Worm (Caenorhabditis elegans) whole organism, mixed stage, embryonic: ENCODE data around the gene Y22D7AL.16.
A peak's percentile ranks its signal among the peaks of the same experiment; 100 is the strongest.

ENCODE experiments used
- M03D4.4 ChIP-seq: sonication (generic microtip); optimal IDR thresholded peaks from 2 replicates; lab custom pipeline; 2017; ENCODE audit warnings: mild to moderate bottlenecking, missing genetic modification characterization, missing compliant biosample characterization
- blmp-1 ChIP-seq: fragments of 150-350 bp; optimal IDR thresholded peaks from 2 replicates; lab custom pipeline; 2014; ENCODE audit warnings: missing biosample characterization, missing genetic modification characterization
- ceh-39 ChIP-seq: fragments of 150-350 bp; optimal IDR thresholded peaks from 2 replicates; lab custom pipeline; 2014; ENCODE audit warnings: missing biosample characterization, missing genetic modification characterization
- ceh-43 ChIP-seq: fragments of 200-800 bp; sonication (Bioruptor generic); optimal IDR thresholded peaks from 2 replicates; lab custom pipeline; 2018; ENCODE audit warnings: mild to moderate bottlenecking, missing genetic modification characterization, moderate library complexity, missing compliant biosample characterization
- ceh-83 ChIP-seq: fragments of 200-800 bp; sonication (Bioruptor generic); optimal IDR thresholded peaks from 2 replicates; lab custom pipeline; 2018; ENCODE audit warnings: mild to moderate bottlenecking, missing genetic modification characterization, missing compliant biosample characterization
- ces-1 ChIP-seq: fragments of 150-350 bp; optimal IDR thresholded peaks from 2 replicates; lab custom pipeline; 2014; ENCODE audit warnings: missing biosample characterization, missing genetic modification reagents, missing genetic modification characterization
- cnd-1 ChIP-seq: fragments of 200-800 bp; sonication (Bioruptor generic); optimal IDR thresholded peaks from 2 replicates; lab custom pipeline; 2018; ENCODE audit warnings: mild to moderate bottlenecking, missing genetic modification characterization, missing compliant biosample characterization
- drap-1 ChIP-seq: fragments of 200-800 bp; sonication (Bioruptor generic); optimal IDR thresholded peaks from 3 replicates; lab custom pipeline; 2018; ENCODE audit warnings: mild to moderate bottlenecking, missing genetic modification characterization, missing compliant biosample characterization
- elt-1 ChIP-seq: sonication (generic microtip); optimal IDR thresholded peaks from 2 replicates; lab custom pipeline; 2017; ENCODE audit warnings: missing genetic modification characterization, mild to moderate bottlenecking, missing compliant biosample characterization, antibody characterized with exemption, moderate library complexity, borderline replicate concordance; ENCODE audit not compliant: insufficient read depth
- elt-3 ChIP-seq: fragments of 150-350 bp; optimal IDR thresholded peaks from 2 replicates; lab custom pipeline; 2014; ENCODE audit warnings: missing biosample characterization, missing genetic modification characterization
- flh-1 ChIP-seq: fragments of 200-800 bp; sonication (Bioruptor generic); optimal IDR thresholded peaks from 2 replicates; lab custom pipeline; 2018; ENCODE audit warnings: mild to moderate bottlenecking, missing genetic modification characterization, moderate library complexity, missing compliant biosample characterization
- ham-2 ChIP-seq: fragments of 200-800 bp; sonication (Bioruptor generic); optimal IDR thresholded peaks from 2 replicates; lab custom pipeline; 2018; ENCODE audit warnings: mild to moderate bottlenecking, missing genetic modification characterization, missing compliant biosample characterization
- hlh-1 ChIP-seq: fragments of 150-350 bp; optimal IDR thresholded peaks from 2 replicates; lab custom pipeline; 2014; ENCODE audit warnings: missing biosample characterization, missing genetic modification reagents, missing genetic modification characterization
- lin-13 ChIP-seq: fragments of 150-350 bp; optimal IDR thresholded peaks from 2 replicates; lab custom pipeline; 2014; ENCODE audit warnings: missing biosample characterization, missing genetic modification characterization
- lin-32 ChIP-seq: fragments of 200-800 bp; sonication (Bioruptor generic); optimal IDR thresholded peaks from 2 replicates; lab custom pipeline; 2018; ENCODE audit warnings: mild to moderate bottlenecking, missing genetic modification characterization, missing compliant biosample characterization
- lsy-2 ChIP-seq: fragments of 150-350 bp; optimal IDR thresholded peaks from 2 replicates; lab custom pipeline; 2014; ENCODE audit warnings: missing biosample characterization, missing genetic modification characterization
- mab-5 ChIP-seq: fragments of 150-350 bp; optimal IDR thresholded peaks from 2 replicates; lab custom pipeline; 2014; ENCODE audit warnings: missing biosample characterization, missing genetic modification characterization
- mep-1 ChIP-seq: fragments of 150-350 bp; optimal IDR thresholded peaks from 2 replicates; lab custom pipeline; 2017; ENCODE audit warnings: missing biosample characterization, missing genetic modification reagents, missing genetic modification characterization, inconsistent platforms
- mls-2 ChIP-seq: sonication (generic microtip); optimal IDR thresholded peaks from 2 replicates; lab custom pipeline; 2016; ENCODE audit warnings: mild to moderate bottlenecking, missing genetic modification characterization, moderate library complexity, missing compliant biosample characterization
- nhr-12 ChIP-seq: fragments of 150-350 bp; optimal IDR thresholded peaks from 2 replicates; lab custom pipeline; 2014; ENCODE audit warnings: missing biosample characterization, missing genetic modification characterization
- nhr-2 ChIP-seq: fragments of 150-350 bp; optimal IDR thresholded peaks from 2 replicates; lab custom pipeline; 2014; ENCODE audit warnings: missing biosample characterization, missing genetic modification characterization
- nhr-237 ChIP-seq: fragments of 150-350 bp; optimal IDR thresholded peaks from 2 replicates; lab custom pipeline; 2014; ENCODE audit warnings: missing biosample characterization, missing genetic modification characterization
- nhr-28 ChIP-seq: fragments of 150-350 bp; optimal IDR thresholded peaks from 2 replicates; lab custom pipeline; 2014; ENCODE audit warnings: missing biosample characterization, missing genetic modification characterization
- pha-4 ChIP-seq: fragments of 150-350 bp; optimal IDR thresholded peaks from 2 replicates; lab custom pipeline; 2018; ENCODE audit warnings: missing biosample characterization, missing genetic modification reagents, missing genetic modification characterization
- sem-2 ChIP-seq: fragments of 200-800 bp; sonication (Bioruptor generic); optimal IDR thresholded peaks from 2 replicates; lab custom pipeline; 2018; ENCODE audit warnings: mild to moderate bottlenecking, missing genetic modification characterization, missing compliant biosample characterization
- sptf-1 ChIP-seq: sonication (generic microtip); optimal IDR thresholded peaks from 2 replicates; lab custom pipeline; 2017; ENCODE audit warnings: mild to moderate bottlenecking, missing genetic modification characterization, moderate library complexity, missing compliant biosample characterization
- tbx-8 ChIP-seq: fragments of 200-800 bp; sonication (Bioruptor generic); optimal IDR thresholded peaks from 2 replicates; lab custom pipeline; 2018; ENCODE audit warnings: mild to moderate bottlenecking, missing genetic modification characterization, moderate library complexity, missing compliant biosample characterization
- unc-120 ChIP-seq: sonication (generic microtip); optimal IDR thresholded peaks from 2 replicates; lab custom pipeline; 2017; ENCODE audit warnings: missing genetic modification characterization, missing compliant biosample characterization; ENCODE audit not compliant: poor library complexity, severe bottlenecking
- unc-39 ChIP-seq: fragments of 150-350 bp; optimal IDR thresholded peaks from 2 replicates; lab custom pipeline; 2014; ENCODE audit warnings: missing biosample characterization, missing genetic modification characterization
- zip-8 ChIP-seq: fragments of 150-350 bp; optimal IDR thresholded peaks from 2 replicates; lab custom pipeline; 2014; ENCODE audit warnings: missing biosample characterization, missing genetic modification characterization
- ztf-11 ChIP-seq: fragments of 150-350 bp; optimal IDR thresholded peaks from 2 replicates; lab custom pipeline; 2014; ENCODE audit warnings: missing biosample characterization, missing genetic modification characterization

Gene Y22D7AL.16

ce11 chrIII:1664761-1665266, at the start of gene Y22D7AL.16:
TSS of gene Y22D7AL.16 (minus strand) at chrIII:1665216.
- TF ChIP-seq lin-13 (tag; lab: Kevin White, UChicago) (no peak), sem-2 (no peak), pha-4 (tag; lab: Kevin White, UChicago) (no peak), unc-120 (no peak), blmp-1 (tag; lab: Kevin White, UChicago) (no peak), M03D4.4 (tag; lab: Kevin White, UChicago) (no peak), unc-39 (tag; lab: Kevin White, UChicago) (no peak), mep-1 (tag; lab: Kevin White, UChicago) (no peak), elt-3 (no peak)

- TF ChIP-seq lin-32 (no peak), sem-2 (no peak), nhr-237 (tag; lab: Kevin White, UChicago) (no peak), pha-4 (tag; lab: Kevin White, UChicago) (no peak), ceh-39 (tag; lab: Kevin White, UChicago) (no peak), nhr-2 (no peak)
Measured at ce11 chrIII:1713991-1714611, 49.1 kb upstream of the Y22D7AL.16 start.

- TF ChIP-seq blmp-1 (tag; lab: Kevin White, UChicago) = no peak
- TF ChIP-seq pha-4 (tag; lab: Kevin White, UChicago) = no peak
- TF ChIP-seq sptf-1 = no peak
- no peak for TF ChIP-seq nhr-28 (tag; lab: Kevin White, UChicago)
- no peak for TF ChIP-seq nhr-2
- TF ChIP-seq unc-39 (tag; lab: Kevin White, UChicago) = no peak
- TF ChIP-seq mls-2 = no peak
- no peak for TF ChIP-seq ztf-11 (tag; lab: Kevin White, UChicago)
- no peak for TF ChIP-seq lin-13 (tag; lab: Kevin White, UChicago)
- no peak for TF ChIP-seq ces-1 (GFP tag; lab: Kevin White, UChicago)
- no peak for TF ChIP-seq mab-5 (tag; lab: Kevin White, UChicago)
- no peak for TF ChIP-seq drap-1 (GFP tag; lab: Kevin White, UChicago)
- no peak for TF ChIP-seq hlh-1 (tag; lab: Kevin White, UChicago)
- no peak for TF ChIP-seq tbx-8
- TF ChIP-seq ceh-39 (tag; lab: Kevin White, UChicago) = no peak
- TF ChIP-seq nhr-237 (tag; lab: Kevin White, UChicago) = no peak
Measured at ce11 chrIII:1705799-1706198, 40.8 kb upstream of the Y22D7AL.16 start, which contains the start of the genes fbxa-13 and Y22D7AR.2. TSS of gene fbxa-13 (minus strand) at chrIII:1705899. TSS of gene Y22D7AR.2 (plus strand) at chrIII:1705946.

- TF ChIP-seq zip-8 (no peak), tbx-8 (no peak), flh-1 (GFP tag; lab: Kevin White, UChicago) (no peak), lsy-2 (tag; lab: Kevin White, UChicago) (no peak), drap-1 (GFP tag; lab: Kevin White, UChicago) (no peak), elt-1 (tag; lab: Kevin White, UChicago) (no peak), ces-1 (GFP tag; lab: Kevin White, UChicago) (no peak), blmp-1 (tag; lab: Kevin White, UChicago) (no peak), mls-2 (no peak), hlh-1 (tag; lab: Kevin White, UChicago) (no peak), ztf-11 (tag; lab: Kevin White, UChicago) (no peak), cnd-1 (no peak)
Measured at ce11 chrIII:1705331-1705730, 40.3 kb upstream of the Y22D7AL.16 start.

- TF ChIP-seq hlh-1 (tag; lab: Kevin White, UChicago) (no peak), tbx-8 (no peak), ham-2 (peak; percentile 4)
Measured at ce11 chrIII:1704020-1704419, 39.0 kb upstream of the Y22D7AL.16 start.

ce11 chrIII:1702337-1702736, 37.3 kb upstream of the Y22D7AL.16 start, which contains the start of gene spex-3:
TSS of gene spex-3 (minus strand) at chrIII:1702437.
- TF ChIP-seq ham-2 (no peak), unc-39 (tag; lab: Kevin White, UChicago) (no peak), nhr-237 (tag; lab: Kevin White, UChicago) (no peak), nhr-12 (tag; lab: Kevin White, UChicago) (no peak), mls-2 (no peak), drap-1 (GFP tag; lab: Kevin White, UChicago) (no peak), elt-3 (no peak), ceh-43 (GFP tag; lab: Kevin White, UChicago) (no peak), hlh-1 (tag; lab: Kevin White, UChicago) (no peak), ceh-83 (GFP tag; lab: Kevin White, UChicago) (no peak), lsy-2 (tag; lab: Kevin White, UChicago) (no peak), M03D4.4 (tag; lab: Kevin White, UChicago) (no peak), nhr-2 (no peak)
- TF ChIP-seq, all 35 proteins: peak for 0
